Worm (Caenorhabditis elegans) whole organism, L1 larva: Measurements from ENCODE around the gene rfp-1.

Source experiments
- ama-1 ChIP-seq: fragments of 150-350 bp; optimal IDR thresholded peaks from 2 replicates; lab custom pipeline; 2014
- elt-3 ChIP-seq, 6 experiments: fragments of 150-350 bp in 1 of 6; sonication (generic microtip); optimal IDR thresholded peaks; 2 replicates each; lab custom pipeline; 2017 to 2018; ENCODE audit warnings: missing biosample characterization in 6 of 6, missing genetic modification characterization in 6 of 6, inconsistent platforms in 1 of 6
- nhr-77 ChIP-seq: fragments of 150-350 bp; optimal IDR thresholded peaks from 2 replicates; lab custom pipeline; 2014; ENCODE audit warnings: missing biosample characterization, missing genetic modification characterization
- skn-1 ChIP-seq: fragments of 150-350 bp; optimal IDR thresholded peaks from 2 replicates; lab custom pipeline; 2014; ENCODE audit warnings: missing biosample characterization, missing genetic modification characterization
- snpc-4 ChIP-seq: fragments of 150-350 bp; optimal IDR thresholded peaks from 2 replicates; lab custom pipeline; 2014; ENCODE audit warnings: missing biosample characterization, missing genetic modification characterization
- sup-37 ChIP-seq: fragments of 200-800 bp; sonication (Bioruptor generic); optimal IDR thresholded peaks from 2 replicates; lab custom pipeline; 2018; ENCODE audit warnings: mild to moderate bottlenecking, missing genetic modification characterization, missing compliant biosample characterization

DNA sequence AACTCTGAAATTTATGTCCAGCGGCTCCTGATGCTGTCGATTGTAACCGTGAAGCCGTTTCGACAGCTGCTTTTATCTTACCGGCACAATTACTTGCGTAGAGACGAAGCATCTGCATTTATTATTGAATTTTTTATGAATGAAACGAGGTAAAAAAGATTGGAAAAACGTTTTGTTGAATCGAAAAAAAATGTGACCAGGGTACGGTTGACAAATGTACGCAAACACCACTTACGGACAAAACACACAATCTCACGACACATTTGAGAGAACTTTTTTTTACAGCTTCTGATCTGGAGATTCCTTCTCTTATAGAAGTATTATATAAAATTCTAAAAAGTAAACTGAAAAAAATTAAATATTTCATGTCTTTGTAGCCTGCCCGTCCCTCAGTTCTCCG, 26.6 kb upstream of the rfp-1 start, which contains the start of the genes mrps-18A and ZC262.2:
- TF ChIP-seq elt-3 (tag; optimal IDR thresholded peaks at IDR 0.05; lab: Kevin White, UChicago) (peak in 1 of 6 experiments; percentile 25), sup-37 (GFP tag; lab: Kevin White, UChicago) (no peak), ama-1 (lab: Kevin White, UChicago) (no peak), nhr-77 (tag; lab: Kevin White, UChicago) (no peak), snpc-4 (tag; lab: Kevin White, UChicago) (no peak), skn-1 (tag; lab: Kevin White, UChicago) (no peak)
